Fruit fly (Drosophila melanogaster): ENCODE measurements around the gene CG33509.

DNA sequence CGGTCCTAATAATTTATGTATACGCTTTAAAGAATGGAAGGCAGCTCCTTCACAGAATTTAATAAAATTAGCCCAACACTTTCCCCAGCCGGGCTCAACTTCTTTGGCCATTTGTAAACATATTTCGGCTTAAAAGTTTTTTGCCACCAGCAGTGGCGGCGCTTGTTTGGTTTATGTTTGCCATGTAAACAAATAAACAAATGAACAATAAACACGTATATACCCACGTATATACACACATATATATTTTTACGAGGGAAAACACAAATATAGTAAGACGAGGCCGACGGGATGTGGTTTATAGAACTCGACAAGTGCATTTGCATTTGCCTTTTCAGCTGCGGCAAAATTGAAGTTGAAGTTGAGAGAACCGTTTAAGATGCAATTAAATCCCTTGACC, 48.6 kb downstream of the CG33509 start:
- TF ChIP-seq ttk (optimal IDR thresholded peaks at IDR 0.05) (no peak), Sin3A (optimal IDR thresholded peaks at IDR 0.05) (no peak), psq (optimal IDR thresholded peaks at IDR 0.05) (no peak), h (optimal IDR thresholded peaks at IDR 0.05) (no peak), Myc (optimal IDR thresholded peaks at IDR 0.05) (no peak)
